Fruit fly (Drosophila melanogaster) whole organism, embryonic: ENCODE data around the gene SkpC.

Experiments
- ATbp ChIP-seq: fragments of 200-800 bp; sonication (Bioruptor generic); optimal IDR thresholded peaks from 2 replicates; lab custom pipeline; 2017; ENCODE audit warnings: missing biosample characterization, mild to moderate bottlenecking, missing genetic modification characterization, missing genetic modification reagents
- Atf3 ChIP-seq: fragments of 200-800 bp; sonication (Bioruptor generic); optimal IDR thresholded peaks from 3 replicates; lab custom pipeline; 2016; ENCODE audit warnings: missing biosample characterization, missing genetic modification characterization
- CG10979 ChIP-seq: fragments of 200-800 bp; sonication (Bioruptor generic); optimal IDR thresholded peaks from 2 replicates; lab custom pipeline; 2018; ENCODE audit warnings: missing biosample characterization, mild to moderate bottlenecking, missing genetic modification characterization, moderate library complexity
- CG11093 ChIP-seq: fragments of 200-800 bp; sonication (Bioruptor generic); IDR thresholded peaks from 3 replicates; pipeline ENCODE4 v1.3.6; 2022; ENCODE audit warnings: missing biosample characterization, missing genetic modification characterization
- CG11560 ChIP-seq: fragments of 200-800 bp; sonication (Bioruptor generic); IDR thresholded peaks from 3 replicates; pipeline ENCODE4 v1.3.6; 2022; ENCODE audit warnings: missing biosample characterization, missing genetic modification characterization
- CG12299 ChIP-seq: fragments of 200-800 bp; sonication (Bioruptor generic); optimal IDR thresholded peaks from 2 replicates; lab custom pipeline; 2018; ENCODE audit warnings: missing biosample characterization, mild to moderate bottlenecking, missing genetic modification characterization
- CG12769 ChIP-seq: fragments of 200-800 bp; sonication (Bioruptor generic); optimal IDR thresholded peaks from 2 replicates; lab custom pipeline; 2019; ENCODE audit warnings: missing biosample characterization, mild to moderate bottlenecking, missing genetic modification characterization, moderate library complexity
- CG14710 ChIP-seq: fragments of 200-800 bp; sonication (Bioruptor generic); optimal IDR thresholded peaks from 3 replicates; lab custom pipeline; 2019; ENCODE audit warnings: missing biosample characterization, mild to moderate bottlenecking, missing genetic modification characterization, moderate library complexity
- CG16779 ChIP-seq: fragments of 200-800 bp; sonication (Bioruptor generic); IDR thresholded peaks from 2 replicates; pipeline ENCODE4 v1.3.6; 2022; ENCODE audit warnings: missing biosample characterization, missing genetic modification characterization
- CG17361 ChIP-seq: fragments of 200-800 bp; sonication (Bioruptor generic); IDR thresholded peaks from 3 replicates; pipeline ENCODE4 v1.3.6; 2022; ENCODE audit warnings: missing biosample characterization, missing genetic modification characterization
- CG17385 ChIP-seq: fragments of 200-800 bp; sonication (Bioruptor generic); optimal IDR thresholded peaks from 3 replicates; lab custom pipeline; 2018; ENCODE audit warnings: missing biosample characterization, mild to moderate bottlenecking, missing genetic modification characterization
- CG2712 ChIP-seq: fragments of 200-800 bp; optimal IDR thresholded peaks from 3 replicates; lab custom pipeline; 2019; ENCODE audit warnings: missing biosample characterization, mild to moderate bottlenecking, missing genetic modification characterization, moderate library complexity
- CG2875 ChIP-seq: fragments of 200-800 bp; sonication (Bioruptor generic); optimal IDR thresholded peaks from 2 replicates; lab custom pipeline; 2017; ENCODE audit warnings: missing biosample characterization, mild to moderate bottlenecking, missing genetic modification characterization, missing genetic modification reagents
- CG30020 ChIP-seq: fragments of 200-800 bp; optimal IDR thresholded peaks from 2 replicates; lab custom pipeline; 2019; ENCODE audit warnings: missing biosample characterization, mild to moderate bottlenecking, missing genetic modification characterization, moderate library complexity
- CG31441 ChIP-seq: fragments of 200-800 bp; sonication (Bioruptor generic); IDR thresholded peaks from 2 replicates; pipeline ENCODE4 v1.3.6; 2022; ENCODE audit warnings: missing biosample characterization, missing genetic modification characterization
- CG3163 ChIP-seq: fragments of 200-800 bp; sonication (Bioruptor generic); optimal IDR thresholded peaks from 3 replicates; lab custom pipeline; 2016; ENCODE audit warnings: missing biosample characterization, missing genetic modification characterization
- CG32532 ChIP-seq: fragments of 200-800 bp; sonication (Bioruptor generic); IDR thresholded peaks from 2 replicates; pipeline ENCODE4 v1.3.6; 2022; ENCODE audit warnings: missing biosample characterization, missing genetic modification characterization
- CG34224 ChIP-seq: fragments of 200-800 bp; sonication (Bioruptor generic); IDR thresholded peaks from 3 replicates; pipeline ENCODE4 v1.3.6; 2022; ENCODE audit warnings: missing biosample characterization, missing genetic modification characterization; ENCODE audit not compliant: partially characterized antibody
- CG4820 ChIP-seq: fragments of 200-800 bp; sonication (Bioruptor generic); optimal IDR thresholded peaks from 3 replicates; lab custom pipeline; 2016; ENCODE audit warnings: missing biosample characterization, missing genetic modification characterization
- CG8359 ChIP-seq: fragments of 200-800 bp; sonication (Bioruptor generic); optimal IDR thresholded peaks from 2 replicates; lab custom pipeline; 2017; ENCODE audit warnings: missing biosample characterization, mild to moderate bottlenecking, missing genetic modification characterization, borderline replicate concordance
- CG9727 ChIP-seq: fragments of 200-800 bp; sonication (Bioruptor generic); optimal IDR thresholded peaks from 3 replicates; lab custom pipeline; 2017; ENCODE audit warnings: missing biosample characterization, mild to moderate bottlenecking, missing genetic modification characterization
- CTCF ChIP-seq: fragments of 200-800 bp; sonication (Bioruptor generic); optimal IDR thresholded peaks from 2 replicates; lab custom pipeline; 2017; ENCODE audit warnings: missing biosample characterization, mild to moderate bottlenecking, missing genetic modification characterization, moderate library complexity
- Hey ChIP-seq: fragments of 200-800 bp; sonication (Bioruptor generic); optimal IDR thresholded peaks from 3 replicates; lab custom pipeline; 2018; ENCODE audit warnings: missing biosample characterization, mild to moderate bottlenecking, missing genetic modification characterization
- Hr39 ChIP-seq: fragments of >200 bp; optimal IDR thresholded peaks from 2 replicates; lab custom pipeline; 2017
- Mad ChIP-seq: fragments of 200-800 bp; sonication (Bioruptor generic); optimal IDR thresholded peaks from 2 replicates; lab custom pipeline; 2016; ENCODE audit warnings: missing biosample characterization, missing genetic modification characterization
- Mes4 ChIP-seq: fragments of 200-800 bp; sonication (Bioruptor generic); optimal IDR thresholded peaks from 2 replicates; lab custom pipeline; 2016; ENCODE audit warnings: missing biosample characterization, missing genetic modification characterization
- NC2β ChIP-seq: fragments of 200-800 bp; sonication (Bioruptor generic); optimal IDR thresholded peaks from 2 replicates; lab custom pipeline; 2016; ENCODE audit warnings: missing biosample characterization, missing genetic modification characterization
- Sox100B ChIP-seq: fragments of 200-800 bp; sonication (Bioruptor generic); optimal IDR thresholded peaks from 3 replicates; lab custom pipeline; 2018; ENCODE audit warnings: missing biosample characterization, mild to moderate bottlenecking, missing genetic modification characterization
- Sry-δ ChIP-seq: fragments of 200-800 bp; sonication (Bioruptor generic); optimal IDR thresholded peaks from 2 replicates; lab custom pipeline; 2016; ENCODE audit warnings: missing biosample characterization, missing genetic modification characterization
- ac ChIP-seq: fragments of 200-800 bp; sonication (Bioruptor generic); optimal IDR thresholded peaks from 3 replicates; lab custom pipeline; 2017; ENCODE audit warnings: missing biosample characterization, mild to moderate bottlenecking, missing genetic modification characterization
- ato ChIP-seq: fragments of 200-800 bp; sonication (Bioruptor generic); IDR thresholded peaks from 2 replicates; pipeline ENCODE4 v1.3.6; 2022; ENCODE audit warnings: missing biosample characterization, missing genetic modification characterization; ENCODE audit not compliant: partially characterized antibody
- az2 ChIP-seq: fragments of 200-800 bp; sonication (Bioruptor generic); optimal IDR thresholded peaks from 3 replicates; lab custom pipeline; 2016; ENCODE audit warnings: missing biosample characterization, missing genetic modification characterization
- bowl ChIP-seq: fragments of 200-800 bp; sonication (Bioruptor generic); IDR thresholded peaks from 2 replicates; pipeline ENCODE4 v1.3.6; 2022; ENCODE audit warnings: missing biosample characterization, missing genetic modification characterization
- crol ChIP-seq: fragments of 200-800 bp; sonication (Bioruptor generic); IDR thresholded peaks from 2 replicates; pipeline ENCODE4 v1.3.6; 2022; ENCODE audit warnings: missing biosample characterization, missing genetic modification characterization
- dimm ChIP-seq: fragments of 200-800 bp; sonication (Bioruptor generic); IDR thresholded peaks from 2 replicates; pipeline ENCODE4 v1.3.6; 2022; ENCODE audit warnings: missing biosample characterization, missing genetic modification characterization
- en ChIP-seq: fragments of 200-800 bp; sonication (Bioruptor generic); optimal IDR thresholded peaks from 2 replicates; lab custom pipeline; 2016; ENCODE audit warnings: missing biosample characterization, missing genetic modification characterization
- gem ChIP-seq: fragments of 200-800 bp; sonication (Bioruptor generic); optimal IDR thresholded peaks from 2 replicates; lab custom pipeline; 2019; ENCODE audit warnings: missing biosample characterization, mild to moderate bottlenecking, missing genetic modification characterization, moderate library complexity
- lab ChIP-seq: fragments of 200-800 bp; sonication (Bioruptor generic); optimal IDR thresholded peaks from 3 replicates; lab custom pipeline; 2017; ENCODE audit warnings: missing biosample characterization, missing genetic modification characterization, mild to moderate bottlenecking, moderate library complexity, missing genetic modification reagents
- nmo ChIP-seq: fragments of 200-800 bp; sonication (Bioruptor generic); optimal IDR thresholded peaks from 2 replicates; lab custom pipeline; 2018; ENCODE audit warnings: missing biosample characterization, mild to moderate bottlenecking, missing genetic modification characterization, moderate library complexity
- prd ChIP-seq, 3 experiments: fragments of >200 bp in 2 of 3; fragments of 200-800 bp in 1 of 3; sonication (Bioruptor generic) in 1 of 3; optimal IDR thresholded peaks in 2 of 3; IDR thresholded peaks in 1 of 3; 2 replicates in 2 of 3; 3 replicates in 1 of 3; pipeline versions ENCODE4 v1.3.6 to Lab custom; 2017 to 2022; ENCODE audit warnings: missing biosample characterization in 1 of 3, missing genetic modification characterization in 1 of 3
- sens ChIP-seq: fragments of 200-800 bp; sonication (Bioruptor generic); peaks from one replicate; lab custom pipeline; 2016; ENCODE audit warnings: missing biosample characterization, missing genetic modification characterization
- sob ChIP-seq: fragments of 200-800 bp; sonication (Bioruptor generic); IDR thresholded peaks from 2 replicates; pipeline ENCODE4 v1.3.6; 2022; ENCODE audit warnings: missing biosample characterization, missing genetic modification characterization
- zfh2 ChIP-seq: fragments of 200-800 bp; sonication (Bioruptor generic); optimal IDR thresholded peaks from 2 replicates; lab custom pipeline; 2016; ENCODE audit warnings: missing biosample characterization, missing genetic modification characterization

Gene SkpC

DNA sequence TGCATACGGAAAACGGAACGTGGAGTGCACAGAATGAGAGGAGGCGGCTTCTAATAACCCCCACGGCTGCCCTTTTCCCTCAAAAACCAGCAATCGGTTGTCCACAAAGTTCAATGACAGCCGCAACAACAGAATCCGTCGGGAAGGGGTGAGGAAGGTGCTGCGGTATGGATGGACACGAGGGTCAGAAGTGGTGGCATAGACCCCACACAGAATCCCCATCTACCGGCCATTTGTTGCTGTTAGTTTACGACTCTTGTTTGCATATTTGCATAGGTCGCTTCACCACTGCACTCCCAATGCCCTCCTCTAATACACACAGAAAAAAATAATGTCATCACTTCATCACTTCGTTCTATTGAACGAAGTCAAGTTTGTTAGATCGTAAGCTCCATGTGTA, 23.2 kb downstream of the SkpC start (continued):
- TF ChIP-seq CG9727 (GFP tag; lab: Kevin White, UChicago) (peak; percentile 59), Sry-δ (GFP tag; lab: Kevin White, UChicago) (no peak), ac (peak; percentile 27), CG4820 (GFP tag; lab: Kevin White, UChicago) (peak; percentile 17), sens (GFP tag; lab: Kevin White, UChicago) (peak; percentile 89), CG10979 (peak; percentile 19), Mad (no peak), CG17385 (no peak), CG12299 (tag; lab: Kevin White, UChicago) (no peak), Atf3 (GFP tag; lab: Kevin White, UChicago) (peak; percentile 7), NC2β (GFP tag; lab: Kevin White, UChicago) (peak; percentile 7), CG17361 (no peak), Hey (tag; lab: Kevin White, UChicago) (no peak), CG30020 (no peak), prd (optimal IDR thresholded peaks at IDR 0.05; lab: Kevin White, UChicago) (no peak), prd (GFP tag; IDR thresholded peaks at IDR 0.05; lab: Robert Waterston, UW) (0 out of 3 replicates have a peak, but pooled peaks have one; percentile 5), Mes4 (GFP tag; lab: Kevin White, UChicago) (peak; percentile 10), CG34224 (GFP tag; lab: Robert Waterston, UW) (no peak), sob (GFP tag; lab: Robert Waterston, UW) (no peak), nmo (no peak), en (GFP tag; lab: Kevin White, UChicago) (no peak), CG16779 (GFP tag; lab: Robert Waterston, UW) (no peak), CG11093 (GFP tag; lab: Robert Waterston, UW) (no peak), CG2875 (GFP tag; lab: Kevin White, UChicago) (peak; percentile 55), ATbp (GFP tag; lab: Kevin White, UChicago) (peak; percentile 38), az2 (GFP tag; lab: Kevin White, UChicago) (no peak), crol (peak; percentile 57), bowl (GFP tag; lab: Robert Waterston, UW) (no peak)

DNA sequence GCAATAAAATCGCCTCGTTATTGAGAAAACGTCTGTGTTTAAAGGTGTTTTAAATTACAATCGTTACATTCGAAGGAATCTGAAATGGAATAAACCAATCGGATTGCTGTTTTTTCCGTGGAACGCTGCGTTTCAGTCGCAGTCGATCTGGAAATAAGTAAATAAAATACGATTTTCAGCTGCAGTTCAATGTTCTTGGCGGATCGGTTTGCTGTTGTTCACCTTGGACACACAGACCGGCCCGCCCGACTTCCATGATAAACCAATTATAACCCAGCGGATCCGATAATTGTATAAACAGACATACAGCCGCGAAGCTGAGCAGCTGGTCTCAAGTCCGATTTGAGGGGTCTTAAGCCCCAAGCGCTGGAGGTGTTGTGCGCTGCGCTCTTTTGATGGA, 24.5 kb downstream of the SkpC start:
- no peak for TF ChIP-seq CG14710 (tag; lab: Kevin White, UChicago)
- TF ChIP-seq CG32532 (GFP tag; lab: Robert Waterston, UW), result no peak
- no peak for TF ChIP-seq ato (GFP tag; lab: Robert Waterston, UW)
- TF ChIP-seq Sox100B (GFP tag; lab: Kevin White, UChicago), result no peak
- no peak for TF ChIP-seq CTCF
- no peak for TF ChIP-seq lab (GFP tag; lab: Kevin White, UChicago)
- TF ChIP-seq CG31441 (GFP tag; lab: Robert Waterston, UW), result no peak
- no peak for TF ChIP-seq CG11560 (tag; lab: Robert Waterston, UW)
- TF ChIP-seq CG2712 (tag; lab: Kevin White, UChicago), result no peak
- no peak for TF ChIP-seq CG12769
- TF ChIP-seq CG8359 (GFP tag; lab: Kevin White, UChicago), result no peak
- no peak for TF ChIP-seq dimm
- no peak for TF ChIP-seq CG3163 (GFP tag; lab: Kevin White, UChicago)
- no peak for TF ChIP-seq Hr39 (lab: Kevin White, UChicago)
- TF ChIP-seq zfh2 (GFP tag; lab: Kevin White, UChicago), result no peak
- TF ChIP-seq ATbp (GFP tag; lab: Kevin White, UChicago), result no peak
- TF ChIP-seq gem, result no peak
